Worm (Caenorhabditis elegans) whole organism, L2 larva: ENCODE results near the gene srbc-60.
"Not testable (repeated sequence)": the region's sequence is repeated elsewhere in the genome, so short reads cannot be mapped to it uniquely, and the experiment has no call there.

ENCODE experiments used
- F13H6.1 ChIP-seq: sonication (generic microtip); optimal IDR thresholded peaks from 2 replicates; lab custom pipeline; 2016; ENCODE audit warnings: missing genetic modification characterization, missing compliant biosample characterization
- R02D3.7 ChIP-seq: fragments of 150-350 bp; optimal IDR thresholded peaks from 2 replicates; lab custom pipeline; 2014; ENCODE audit warnings: missing biosample characterization, missing genetic modification characterization
- ZK546.5 ChIP-seq: sonication (generic microtip); optimal IDR thresholded peaks from 2 replicates; lab custom pipeline; 2017; ENCODE audit warnings: missing biosample characterization, missing genetic modification characterization
- alr-1 ChIP-seq: fragments of 150-350 bp; optimal IDR thresholded peaks from 2 replicates; lab custom pipeline; 2014; ENCODE audit warnings: missing biosample characterization, missing genetic modification characterization
- ama-1 ChIP-seq: fragments of 150-350 bp; optimal IDR thresholded peaks from 2 replicates; lab custom pipeline; 2018; ENCODE audit warnings: inconsistent platforms
- crh-2 ChIP-seq: sonication (generic microtip); optimal IDR thresholded peaks from 2 replicates; lab custom pipeline; 2017; ENCODE audit warnings: missing biosample characterization, missing genetic modification characterization
- elt-1 ChIP-seq: fragments of 150-350 bp; optimal IDR thresholded peaks from 2 replicates; lab custom pipeline; 2014; ENCODE audit warnings: missing biosample characterization, missing genetic modification characterization
- elt-3 ChIP-seq: sonication (generic microtip); optimal IDR thresholded peaks from 2 replicates; lab custom pipeline; 2017; ENCODE audit warnings: missing biosample characterization, missing genetic modification characterization
- gmeb-1 ChIP-seq: fragments of 150-350 bp; optimal IDR thresholded peaks from 2 replicates; lab custom pipeline; 2014; ENCODE audit warnings: missing biosample characterization, missing genetic modification characterization
- lin-11 ChIP-seq: fragments of 150-350 bp; sonication (generic microtip); optimal IDR thresholded peaks from 2 replicates; lab custom pipeline; 2014; ENCODE audit warnings: missing biosample characterization, missing genetic modification characterization, inconsistent platforms, mixed read lengths
- lin-13 ChIP-seq: fragments of 150-350 bp; optimal IDR thresholded peaks from 2 replicates; lab custom pipeline; 2014; ENCODE audit warnings: missing biosample characterization, missing genetic modification reagents, missing genetic modification characterization
- mab-5 ChIP-seq: fragments of 150-350 bp; optimal IDR thresholded peaks from 2 replicates; lab custom pipeline; 2014; ENCODE audit warnings: missing biosample characterization, missing genetic modification characterization
- mbf-1 ChIP-seq: sonication (generic microtip); optimal IDR thresholded peaks from 2 replicates; lab custom pipeline; 2017; ENCODE audit warnings: missing biosample characterization, missing genetic modification characterization
- nhr-10 ChIP-seq: sonication (generic microtip); optimal IDR thresholded peaks from 2 replicates; lab custom pipeline; 2017; ENCODE audit warnings: missing biosample characterization, missing genetic modification characterization
- nhr-21 ChIP-seq: fragments of 150-350 bp; optimal IDR thresholded peaks from 2 replicates; lab custom pipeline; 2014; ENCODE audit warnings: missing biosample characterization, missing genetic modification characterization
- nhr-23 ChIP-seq: fragments of 150-350 bp; optimal IDR thresholded peaks from 2 replicates; lab custom pipeline; 2014; ENCODE audit warnings: missing biosample characterization, missing genetic modification reagents, missing genetic modification characterization
- nhr-237 ChIP-seq: fragments of 150-350 bp; optimal IDR thresholded peaks from 2 replicates; lab custom pipeline; 2014; ENCODE audit warnings: missing biosample characterization, missing genetic modification characterization
- nhr-25 ChIP-seq: fragments of 150-350 bp; sonication (generic microtip); optimal IDR thresholded peaks from 3 replicates; lab custom pipeline; 2014; ENCODE audit warnings: missing biosample characterization, missing genetic modification characterization
- nhr-77 ChIP-seq: fragments of 150-350 bp; optimal IDR thresholded peaks from 2 replicates; lab custom pipeline; 2014; ENCODE audit warnings: missing biosample characterization, missing genetic modification characterization
- peb-1 ChIP-seq: fragments of 150-350 bp; optimal IDR thresholded peaks from 2 replicates; lab custom pipeline; 2014; ENCODE audit warnings: missing biosample characterization, missing genetic modification characterization
- sem-4 ChIP-seq: fragments of 150-350 bp; optimal IDR thresholded peaks from 2 replicates; lab custom pipeline; 2014; ENCODE audit warnings: missing biosample characterization, missing genetic modification reagents, missing genetic modification characterization
- sma-3 ChIP-seq: sonication (generic microtip); optimal IDR thresholded peaks from 2 replicates; lab custom pipeline; 2016; ENCODE audit warnings: missing genetic modification reagents, missing genetic modification characterization, missing compliant biosample characterization
- unc-55 ChIP-seq: fragments of 150-350 bp; sonication (generic microtip); optimal IDR thresholded peaks from 3 replicates; lab custom pipeline; 2014; ENCODE audit warnings: missing biosample characterization, missing genetic modification reagents, missing genetic modification characterization
- unc-62 ChIP-seq: fragments of 150-350 bp; optimal IDR thresholded peaks from 2 replicates; lab custom pipeline; 2014; ENCODE audit warnings: missing biosample characterization, missing genetic modification reagents, missing genetic modification characterization
- zag-1 ChIP-seq: fragments of 150-350 bp; optimal IDR thresholded peaks from 2 replicates; lab custom pipeline; 2014; ENCODE audit warnings: missing biosample characterization, missing genetic modification characterization
- ztf-11 ChIP-seq: sonication (generic microtip); optimal IDR thresholded peaks from 2 replicates; lab custom pipeline; 2017; ENCODE audit warnings: missing biosample characterization, missing genetic modification characterization

The srbc-60 gene

DNA sequence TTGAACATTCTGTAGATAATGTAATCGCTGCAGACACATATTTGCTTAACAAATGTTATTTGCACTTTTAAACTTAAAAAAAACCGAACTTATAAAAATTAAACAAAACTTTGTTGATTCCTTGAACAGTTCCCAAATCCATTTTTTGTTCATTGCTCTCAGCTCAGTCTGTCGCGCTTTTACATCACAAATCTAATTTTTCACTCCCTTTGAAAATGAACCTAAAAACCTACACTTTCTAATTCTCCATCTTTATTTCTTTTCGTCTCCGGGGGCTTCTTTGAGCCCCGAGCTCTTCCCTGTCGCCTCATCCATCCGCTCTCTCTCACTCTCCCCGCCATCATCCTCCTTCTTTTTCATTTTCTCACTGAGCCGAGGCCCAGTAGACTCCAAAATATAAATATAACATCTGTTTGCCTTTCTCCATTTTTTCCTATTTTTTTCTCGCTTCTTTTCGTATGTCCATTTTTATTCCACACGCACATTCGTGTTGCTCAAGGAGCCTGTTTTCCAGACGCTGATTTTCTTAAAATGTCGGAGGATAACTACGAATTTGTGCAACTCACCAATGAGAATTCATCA is 30.3 kb downstream of the srbc-60 start, which contains the start of gene R13D11.4:
TSS of gene R13D11.4 (plus strand) at position 532 of the 582 bp plus-strand sequence.
- TF ChIP-seq mab-5 (no peak), F13H6.1 (tag; lab: Kevin White, UChicago) (peak; percentile 11), unc-62 (GFP tag; lab: Kevin White, UChicago) (no peak), unc-55 (GFP tag; lab: Kevin White, UChicago) (peak; percentile 23), nhr-10 (no peak)

DNA sequence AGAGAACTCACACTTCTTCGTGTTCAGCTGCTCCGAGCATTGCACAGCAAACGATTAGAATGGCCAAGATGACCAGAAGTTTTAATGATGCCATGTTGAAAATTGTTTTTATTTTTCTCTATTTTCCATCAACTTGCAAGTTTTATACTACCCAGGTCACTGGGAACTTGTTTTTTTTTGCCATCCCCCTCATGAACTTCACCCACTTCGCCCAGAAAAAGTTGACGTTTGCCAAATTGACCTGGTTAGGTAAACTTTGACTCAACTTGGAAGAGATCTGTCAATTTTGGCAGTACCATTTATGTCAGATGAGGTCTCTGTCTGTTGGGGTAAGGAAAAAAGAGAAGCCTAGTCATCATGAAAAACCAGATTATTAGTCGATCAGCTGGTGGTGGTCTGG is 33.0 kb downstream of the srbc-60 start, which contains the start of gene R13D11.10:
TSS of gene R13D11.10 (minus strand) at position 101 of the 400 bp plus-strand sequence.
- TF ChIP-seq zag-1 (tag; lab: Kevin White, UChicago) (no peak), elt-3 (tag; lab: Kevin White, UChicago) (no peak), ztf-11 (tag; lab: Kevin White, UChicago) (no peak), ama-1 (no peak), nhr-237 (tag; lab: Kevin White, UChicago) (no peak), gmeb-1 (tag; lab: Kevin White, UChicago) (no peak), nhr-25 (tag; lab: Kevin White, UChicago) (no peak), peb-1 (no peak), mbf-1 (tag; lab: Kevin White, UChicago) (no peak), nhr-10 (no peak), mab-5 (no peak), nhr-23 (no peak), nhr-77 (tag; lab: Kevin White, UChicago) (no peak), lin-13 (no peak), alr-1 (no peak), unc-55 (GFP tag; lab: Kevin White, UChicago) (no peak), sem-4 (no peak), lin-11 (tag; lab: Kevin White, UChicago) (no peak), R02D3.7 (no peak), ZK546.5 (tag; lab: Kevin White, UChicago) (no peak)

DNA sequence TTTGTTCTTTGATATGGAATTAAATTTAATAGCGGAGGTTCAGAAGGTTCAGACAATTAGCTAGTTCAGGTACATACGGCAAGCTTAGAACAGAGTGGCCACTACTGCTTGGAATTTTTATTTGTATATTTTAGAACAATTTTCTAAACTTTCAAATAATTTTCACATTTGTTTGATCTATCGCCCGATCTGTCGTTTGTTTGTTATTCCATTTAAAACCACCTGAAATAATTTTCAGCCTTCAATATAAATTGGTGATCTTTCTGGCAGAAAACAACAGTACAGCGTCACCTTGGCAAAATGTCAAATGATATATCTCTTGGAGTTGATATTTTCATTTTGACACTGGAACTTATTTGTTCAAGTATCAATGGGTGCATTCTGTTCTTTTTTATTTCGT is 34.6 kb downstream of the srbc-60 start, which contains the start of gene R13D11.3:
TSS of gene R13D11.3 (plus strand) at position 301 of the 400 bp plus-strand sequence.
- TF ChIP-seq nhr-25 (tag; lab: Kevin White, UChicago): no peak

DNA sequence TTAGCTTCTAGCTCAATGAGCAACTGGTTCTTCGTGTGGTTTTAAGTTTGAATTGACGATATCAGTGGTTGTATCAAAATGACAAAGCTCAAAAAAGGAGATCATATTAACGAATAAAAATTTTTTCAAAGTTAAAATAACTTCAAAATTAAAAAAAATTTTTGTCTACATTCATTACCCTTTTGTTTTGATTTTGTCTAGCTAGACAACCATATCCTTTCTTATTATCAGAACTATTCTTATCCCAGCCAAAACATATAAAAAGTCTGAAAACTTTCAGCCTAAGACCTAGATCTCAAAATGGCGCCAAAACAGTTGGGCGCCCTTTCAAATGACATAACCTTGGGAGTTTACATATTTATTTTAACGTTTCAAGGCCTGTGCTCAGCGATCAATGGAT is 37.1 kb downstream of the srbc-60 start, which contains the start of gene R13D11.1:
TSS of gene R13D11.1 (plus strand) at position 301 of the 400 bp plus-strand sequence.
- TF ChIP-seq mbf-1 (tag; lab: Kevin White, UChicago): no peak
- TF ChIP-seq nhr-21: no peak

DNA sequence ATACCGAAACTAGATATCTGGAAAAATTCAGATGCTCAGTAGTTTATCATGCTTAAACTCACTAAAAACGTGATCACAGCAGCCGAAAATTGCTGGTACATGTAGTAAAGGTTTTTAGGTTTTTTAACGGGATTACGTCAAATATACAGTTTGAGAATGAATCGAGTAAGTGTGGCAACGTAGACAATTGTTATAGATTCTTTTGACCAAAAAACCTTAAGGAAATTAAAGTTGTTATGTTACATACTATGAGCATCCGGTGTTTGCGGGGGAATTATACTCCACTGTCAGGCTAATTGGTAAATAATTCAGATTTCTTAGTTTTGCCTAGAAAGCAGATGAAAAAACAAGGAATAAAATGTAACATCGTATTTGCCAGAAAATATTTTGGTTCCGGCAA is 40.5 kb downstream of the srbc-60 start, which contains the start of gene srx-32:
TSS of gene srx-32 (minus strand) at position 101 of the 400 bp plus-strand sequence.
- TF ChIP-seq crh-2; gmeb-1 (tag; lab: Kevin White, UChicago); sma-3 (GFP tag; lab: Kevin White, UChicago): not testable (repeated sequence)
- TF ChIP-seq, all 48 proteins: peak for 0; not testable (repeated sequence) for 48

DNA sequence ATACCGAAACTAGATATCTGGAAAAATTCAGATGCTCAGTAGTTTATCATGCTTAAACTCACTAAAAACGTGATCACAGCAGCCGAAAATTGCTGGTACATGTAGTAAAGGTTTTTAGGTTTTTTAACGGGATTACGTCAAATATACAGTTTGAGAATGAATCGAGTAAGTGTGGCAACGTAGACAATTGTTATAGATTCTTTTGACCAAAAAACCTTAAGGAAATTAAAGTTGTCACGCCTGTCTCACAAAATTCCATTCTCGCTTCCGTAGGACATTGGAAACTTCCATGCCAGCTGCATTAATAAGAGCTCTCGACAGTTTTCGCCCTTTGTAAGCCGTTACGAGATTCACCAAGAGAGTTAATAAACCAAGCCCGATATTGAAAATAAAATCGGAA is 42.8 kb downstream of the srbc-60 start, which contains the start of gene srx-31:
TSS of gene srx-31 (minus strand) at position 101 of the 400 bp plus-strand sequence.
- not testable (repeated sequence) for TF ChIP-seq crh-2; F13H6.1 (tag; lab: Kevin White, UChicago); zag-1 (tag; lab: Kevin White, UChicago)

DNA sequence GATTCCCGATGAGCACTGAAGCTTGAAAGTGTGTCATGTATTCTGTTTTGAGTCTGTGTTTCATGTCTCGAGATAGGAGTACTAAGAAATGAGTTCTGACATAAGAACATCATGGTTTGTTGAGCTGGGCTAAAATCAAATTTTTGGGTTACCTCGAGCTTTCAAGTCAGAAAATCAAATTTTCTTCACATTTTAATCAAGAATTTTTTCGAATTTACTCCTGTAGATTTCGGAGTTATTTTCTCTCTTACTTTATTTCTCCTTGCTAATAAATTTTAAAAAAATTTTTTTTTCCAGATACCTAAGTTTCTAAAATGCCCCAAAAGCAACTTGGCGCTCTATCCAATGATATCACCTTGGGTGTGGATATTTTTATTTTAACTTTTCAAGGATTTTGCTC is 46.0 kb downstream of the srbc-60 start, which contains the start of gene F41H8.2:
TSS of gene F41H8.2 (plus strand) at position 301 of the 400 bp plus-strand sequence.
- TF ChIP-seq elt-3 (tag; lab: Kevin White, UChicago): no peak
- TF ChIP-seq alr-1: no peak
- no peak for TF ChIP-seq elt-1
- no peak for TF ChIP-seq zag-1 (tag; lab: Kevin White, UChicago)
- no peak for TF ChIP-seq sem-4
